Fruit fly (Drosophila melanogaster) whole organism, wandering third instar larva: Measurements from ENCODE around the gene Trf4.
A peak's percentile ranks its signal among the peaks of the same experiment; 100 is the strongest.

ENCODE experiments used
- Abd-B ChIP-seq: fragments of >200 bp; optimal IDR thresholded peaks from 2 replicates; lab custom pipeline; 2017; ENCODE audit warnings: missing biosample characterization, missing genetic modification characterization
- CG32264 ChIP-seq: fragments of 200-800 bp; sonication (Bioruptor generic); optimal IDR thresholded peaks from 2 replicates; lab custom pipeline; 2016; ENCODE audit warnings: missing biosample characterization, missing genetic modification characterization
- CG9705 ChIP-seq: fragments of 200-800 bp; sonication (Bioruptor generic); optimal IDR thresholded peaks from 2 replicates; lab custom pipeline; 2018; ENCODE audit warnings: missing biosample characterization, mild to moderate bottlenecking, missing genetic modification characterization
- CrebA ChIP-seq: fragments of 200-800 bp; sonication (Bioruptor generic); optimal IDR thresholded peaks from 2 replicates; lab custom pipeline; 2016; ENCODE audit warnings: missing biosample characterization, mild to moderate bottlenecking, missing genetic modification characterization, borderline replicate concordance
- Dfd ChIP-seq: fragments of >200 bp; optimal IDR thresholded peaks from 2 replicates; lab custom pipeline; 2017; ENCODE audit warnings: missing biosample characterization, missing genetic modification characterization
- Dif ChIP-seq: fragments of 200-275, 200-300 bp; sonication (Bioruptor generic); optimal IDR thresholded peaks from 2 replicates; lab custom pipeline; 2018; ENCODE audit warnings: missing biosample characterization, missing genetic modification characterization; ENCODE audit not compliant: partially characterized antibody
- HLH106 ChIP-seq: fragments of 200-800 bp; optimal IDR thresholded peaks from 3 replicates; lab custom pipeline; 2019; ENCODE audit warnings: missing biosample characterization, mild to moderate bottlenecking, missing genetic modification characterization, moderate library complexity
- Hnf4 ChIP-seq: fragments of 200-800 bp; sonication (Bioruptor generic); optimal IDR thresholded peaks from 2 replicates; lab custom pipeline; 2016; ENCODE audit warnings: missing biosample characterization, mild to moderate bottlenecking, missing genetic modification characterization
- Hr83 ChIP-seq: fragments of 200-300 bp; sonication (Bioruptor generic); optimal IDR thresholded peaks from 2 replicates; lab custom pipeline; 2016; ENCODE audit warnings: missing biosample characterization, mild to moderate bottlenecking, missing genetic modification characterization, moderate library complexity; ENCODE audit not compliant: poor library complexity, severe bottlenecking
- Jra ChIP-seq: sonication (Bioruptor generic); optimal IDR thresholded peaks from 2 replicates; lab custom pipeline; 2016; ENCODE audit warnings: missing biosample characterization, missing genetic modification characterization
- Mio ChIP-seq: sonication (Bioruptor generic); optimal IDR thresholded peaks from 2 replicates; lab custom pipeline; 2016; ENCODE audit warnings: missing biosample characterization, missing genetic modification characterization
- Rel ChIP-seq, 2 experiments: fragments of 200-800 bp; sonication (Bioruptor generic) in 1 of 2; optimal IDR thresholded peaks; 2 replicates in 1 of 2; 3 replicates in 1 of 2; lab custom pipeline; 2016 to 2019; ENCODE audit warnings: mild to moderate bottlenecking in 2 of 2, missing biosample characterization in 2 of 2, missing genetic modification characterization in 2 of 2, moderate library complexity in 1 of 2
- Vsx2 ChIP-seq: fragments of 200-300, 225-300 bp; sonication (Bioruptor generic); optimal IDR thresholded peaks from 2 replicates; lab custom pipeline; 2018; ENCODE audit warnings: missing biosample characterization, missing genetic modification characterization; ENCODE audit not compliant: partially characterized antibody
- br ChIP-seq: fragments of 200-800 bp; sonication (Bioruptor generic); optimal IDR thresholded peaks from 2 replicates; lab custom pipeline; 2016; ENCODE audit warnings: missing biosample characterization, missing genetic modification characterization
- brk ChIP-seq: fragments of 200-800 bp; sonication (Bioruptor generic); optimal IDR thresholded peaks from 2 replicates; lab custom pipeline; 2016; ENCODE audit warnings: missing biosample characterization, mild to moderate bottlenecking, missing genetic modification characterization
- dl ChIP-seq, 2 experiments: fragments of 175-275, 200-275 bp in 1 of 2; fragments of 200-275 bp in 1 of 2; sonication (Bioruptor generic); optimal IDR thresholded peaks; lab custom pipeline; 2018; ENCODE audit warnings: mild to moderate bottlenecking in 2 of 2, missing biosample characterization in 2 of 2, missing genetic modification characterization in 2 of 2, moderate library complexity in 2 of 2; ENCODE audit not compliant: partially characterized antibody in 2 of 2, insufficient read depth in 1 of 2
- dmrt93B ChIP-seq: fragments of 200-800 bp; sonication (Bioruptor generic); optimal IDR thresholded peaks from 2 replicates; lab custom pipeline; 2018; ENCODE audit warnings: missing biosample characterization, mild to moderate bottlenecking, missing genetic modification characterization
- dsf ChIP-seq: sonication (Bioruptor generic); optimal IDR thresholded peaks from 2 replicates; lab custom pipeline; 2016; ENCODE audit warnings: missing biosample characterization, missing genetic modification characterization, borderline replicate concordance
- ey ChIP-seq: fragments of 200-800 bp; sonication (Bioruptor generic); optimal IDR thresholded peaks from 2 replicates; lab custom pipeline; 2016; ENCODE audit warnings: missing biosample characterization, missing genetic modification characterization
- foxo ChIP-seq, 2 experiments: fragments of 200-800 bp; sonication (Bioruptor generic); optimal IDR thresholded peaks; 2 replicates in 1 of 2; 3 replicates in 1 of 2; lab custom pipeline; 2016 to 2017; ENCODE audit warnings: missing biosample characterization in 2 of 2, missing genetic modification characterization in 2 of 2
- h ChIP-seq: fragments of 200-800 bp; sonication (Bioruptor generic); optimal IDR thresholded peaks from 3 replicates; lab custom pipeline; 2016; ENCODE audit warnings: missing biosample characterization, mild to moderate bottlenecking, missing genetic modification characterization
- jim ChIP-seq: fragments of 175-275, 200-325 bp; sonication (Bioruptor generic); optimal IDR thresholded peaks from 2 replicates; lab custom pipeline; 2016; ENCODE audit warnings: missing biosample characterization, mild to moderate bottlenecking, missing genetic modification characterization
- lola ChIP-seq: fragments of >200 bp; optimal IDR thresholded peaks from 2 replicates; lab custom pipeline; 2017; ENCODE audit warnings: missing biosample characterization, missing genetic modification characterization
- pan ChIP-seq: fragments of >200 bp; optimal IDR thresholded peaks from 2 replicates; lab custom pipeline; 2017
- psq ChIP-seq: fragments of 200-800 bp; sonication (Bioruptor generic); optimal IDR thresholded peaks from 3 replicates; lab custom pipeline; 2017; ENCODE audit warnings: missing biosample characterization, mild to moderate bottlenecking, missing genetic modification characterization, moderate library complexity
- rgr ChIP-seq: fragments of 200-800 bp; sonication (Bioruptor generic); optimal IDR thresholded peaks from 3 replicates; lab custom pipeline; 2016; ENCODE audit warnings: missing biosample characterization, mild to moderate bottlenecking, missing genetic modification characterization
- sage ChIP-seq: fragments of 200-800 bp; sonication (Bioruptor generic); optimal IDR thresholded peaks from 2 replicates; lab custom pipeline; 2016; ENCODE audit warnings: missing biosample characterization, mild to moderate bottlenecking, missing genetic modification characterization
- tai ChIP-seq: sonication (Bioruptor generic); optimal IDR thresholded peaks from 2 replicates; lab custom pipeline; 2016; ENCODE audit warnings: missing biosample characterization, missing genetic modification characterization
- woc ChIP-seq: sonication (Bioruptor generic); optimal IDR thresholded peaks from 2 replicates; lab custom pipeline; 2016; ENCODE audit warnings: missing biosample characterization, mild to moderate bottlenecking, missing genetic modification characterization

Trf4 gene

DNA sequence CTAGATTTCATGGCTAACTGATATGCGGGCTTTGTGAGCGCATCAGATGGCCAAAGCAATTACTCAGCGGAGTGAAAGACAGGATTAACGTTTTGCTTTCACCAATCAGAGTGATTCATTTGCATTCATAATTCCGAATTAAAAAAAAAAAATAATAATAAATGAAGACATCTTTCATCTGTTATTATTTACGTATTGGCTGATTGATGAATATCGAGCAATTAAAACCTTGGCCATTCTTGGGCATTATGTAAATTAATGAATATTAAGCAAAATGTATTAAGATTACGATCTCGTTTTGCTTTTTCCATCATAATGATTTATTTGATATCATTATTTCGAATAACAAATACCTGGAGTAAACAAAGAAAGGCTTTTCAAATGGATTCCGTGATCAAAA is at the start of gene Trf4:
TSS of gene Trf4 (plus strand) at position 301 of the 400 bp plus-strand sequence.
- TF ChIP-seq Hr83 (GFP tag; lab: Kevin White, UChicago): no peak
- no peak for TF ChIP-seq Dif (GFP tag; lab: Kevin White, UChicago)
- TF ChIP-seq tai (GFP tag; lab: Kevin White, UChicago): no peak
- no peak for TF ChIP-seq brk (GFP tag; lab: Kevin White, UChicago)
- TF ChIP-seq Rel (GFP tag; optimal IDR thresholded peaks at IDR 0.05; lab: Kevin White, UChicago): no peak
- no peak for TF ChIP-seq Rel (tag; optimal IDR thresholded peaks at IDR 0.05; lab: Kevin White, UChicago)
- no peak for TF ChIP-seq Mio (GFP tag; lab: Kevin White, UChicago)
- no peak for TF ChIP-seq jim (GFP tag; lab: Kevin White, UChicago)
- TF ChIP-seq dsf (GFP tag; lab: Kevin White, UChicago): no peak
- no peak for TF ChIP-seq Jra (GFP tag; lab: Kevin White, UChicago)

DNA sequence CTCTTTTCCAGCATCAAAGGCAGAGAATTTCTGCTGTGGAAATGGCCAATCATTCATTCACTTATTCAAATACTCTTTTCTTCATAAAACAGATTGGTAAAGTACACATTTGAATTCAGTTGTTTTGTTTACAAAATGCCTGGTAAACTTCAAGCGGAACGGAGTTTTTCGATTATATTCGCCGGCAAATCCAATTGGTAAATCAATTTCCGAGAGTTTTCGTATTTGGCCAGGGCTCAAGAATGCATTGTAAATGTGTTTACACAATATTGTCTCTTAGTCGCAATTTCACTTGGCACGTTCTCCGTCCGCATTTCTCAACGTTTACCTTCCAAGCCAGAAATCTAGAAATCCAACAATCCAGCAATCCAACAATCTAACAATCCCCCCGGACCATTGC is 45.0 kb upstream of the Trf4 start, which contains the start of gene CG43403:
TSS of gene CG43403 (plus strand) at position 301 of the 400 bp plus-strand sequence.
- no peak for TF ChIP-seq tai (GFP tag; lab: Kevin White, UChicago)
- no peak for TF ChIP-seq Hr83 (GFP tag; lab: Kevin White, UChicago)
- no peak for TF ChIP-seq h
- TF ChIP-seq Dif (GFP tag; lab: Kevin White, UChicago): no peak
- no peak for TF ChIP-seq Hnf4
- TF ChIP-seq CG32264 (GFP tag; lab: Kevin White, UChicago): no peak
- no peak for TF ChIP-seq CrebA (GFP tag; lab: Kevin White, UChicago)
- TF ChIP-seq br (GFP tag; lab: Kevin White, UChicago): no peak
- TF ChIP-seq woc (GFP tag; lab: Kevin White, UChicago): no peak
- no peak for TF ChIP-seq HLH106 (tag; lab: Kevin White, UChicago)
- TF ChIP-seq dsf (GFP tag; lab: Kevin White, UChicago): no peak
- no peak for TF ChIP-seq CG9705 (GFP tag; lab: Kevin White, UChicago)
- TF ChIP-seq brk (GFP tag; lab: Kevin White, UChicago): no peak
- TF ChIP-seq Abd-B (GFP tag; lab: Kevin White, UChicago): no peak
- no peak for TF ChIP-seq pan (lab: Kevin White, UChicago)
- no peak for TF ChIP-seq foxo (GFP tag; optimal IDR thresholded peaks at IDR 0.05; lab: Kevin White, UChicago)

DNA sequence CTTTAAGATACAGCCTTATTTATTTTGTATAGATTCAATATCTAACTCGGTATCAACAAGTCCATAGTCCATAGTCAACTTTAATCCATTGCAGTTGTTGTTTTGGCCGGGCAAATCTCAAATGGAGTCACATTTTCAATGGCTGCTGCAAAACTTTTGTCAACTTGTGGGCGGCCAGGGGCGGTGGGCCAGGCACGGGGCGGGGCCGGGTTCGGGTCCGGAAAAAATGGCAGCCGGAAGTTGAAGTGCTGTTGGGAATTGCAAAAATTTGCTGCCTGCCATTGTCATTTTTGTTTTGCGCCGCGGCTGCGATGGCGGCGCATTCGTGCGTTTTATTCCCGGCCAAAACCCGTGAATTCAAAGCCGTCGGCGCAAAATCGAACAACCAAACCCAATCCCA is 40.9 kb upstream of the Trf4 start:
- peak; percentile 99 for TF ChIP-seq Dfd (GFP tag; lab: Kevin White, UChicago)
- no peak for TF ChIP-seq CG32264 (GFP tag; lab: Kevin White, UChicago)

DNA sequence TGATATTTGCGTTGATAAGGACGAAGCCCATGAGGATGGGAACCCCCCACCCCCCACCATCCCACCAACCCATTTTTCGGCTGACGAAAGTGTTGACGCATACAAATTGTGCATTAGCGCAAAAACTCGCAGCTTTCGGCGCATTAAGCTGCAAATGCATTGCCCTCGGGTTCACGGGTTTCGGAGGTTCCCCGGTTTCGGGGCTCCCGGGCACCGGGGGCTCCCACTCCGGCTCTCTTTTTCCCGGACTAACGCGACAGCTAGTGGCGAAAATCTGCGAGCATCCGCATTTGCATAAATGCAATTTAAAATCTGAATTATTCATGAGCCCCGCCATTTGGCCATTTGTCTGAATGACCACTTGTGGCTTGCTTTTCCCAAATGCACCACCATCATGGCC is 37.4 kb upstream of the Trf4 start:
- no peak for TF ChIP-seq Dif (GFP tag; lab: Kevin White, UChicago)
- TF ChIP-seq rgr: no peak
- TF ChIP-seq foxo (GFP tag; optimal IDR thresholded peaks at IDR 0.05; lab: Kevin White, UChicago): no peak
- TF ChIP-seq Dfd (GFP tag; lab: Kevin White, UChicago): peak; percentile 91

DNA sequence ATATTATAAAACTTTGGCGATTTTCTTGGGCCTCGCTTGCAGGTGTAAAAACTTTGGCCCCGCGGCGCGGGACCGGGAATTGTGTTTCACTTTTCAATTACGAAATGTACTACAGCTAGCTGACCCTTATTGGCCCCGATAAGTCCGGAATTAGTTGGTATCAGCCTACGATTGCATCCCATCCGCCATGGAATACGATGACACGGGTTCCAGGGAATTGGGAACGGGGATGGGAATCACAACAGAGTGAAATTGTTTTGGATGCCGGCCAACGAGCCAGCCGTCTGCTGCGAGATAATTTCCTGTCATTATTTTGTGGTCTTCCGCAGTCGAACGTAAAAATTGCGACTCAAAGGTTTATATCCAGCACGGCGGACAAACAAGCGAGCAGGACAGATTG is 36.1 kb upstream of the Trf4 start:
- TF ChIP-seq sage (GFP tag; lab: Kevin White, UChicago) (no peak), Dfd (GFP tag; lab: Kevin White, UChicago) (no peak), HLH106 (tag; lab: Kevin White, UChicago) (no peak), CG9705 (GFP tag; lab: Kevin White, UChicago) (no peak), Hr83 (GFP tag; lab: Kevin White, UChicago) (no peak), Mio (GFP tag; lab: Kevin White, UChicago) (no peak), jim (GFP tag; lab: Kevin White, UChicago) (no peak), Dif (GFP tag; lab: Kevin White, UChicago) (no peak), dmrt93B (no peak), lola (no peak), dl (GFP tag; optimal IDR thresholded peaks at IDR 0.05; lab: Kevin White, UChicago; ENCODE audit: insufficient read depth in 1 of 2, partially characterized antibody in 2 of 2) (no peak), pan (lab: Kevin White, UChicago) (no peak), ey (GFP tag; lab: Kevin White, UChicago) (no peak), psq (GFP tag; lab: Kevin White, UChicago) (no peak), Hnf4 (no peak), Vsx2 (GFP tag; lab: Kevin White, UChicago) (no peak)
